Worm (Caenorhabditis elegans): Measurements from ENCODE around the gene ZC196.5.

Gene ZC196.5

ce11 chrV:8736369-8736768 is 7.2 kb downstream of the ZC196.5 start, which contains the start of gene ZC196.3:
ZC196.3 (plus strand) TSS chrV:8736669.
- TF ChIP-seq dve-1 (tag; optimal IDR thresholded peaks at IDR 0.05) (no peak), npax-4 (tag; optimal IDR thresholded peaks at IDR 0.05) (no peak), sdc-2 (tag; optimal IDR thresholded peaks at IDR 0.05) (no peak), syd-9 (tag; optimal IDR thresholded peaks at IDR 0.05) (no peak), ceh-22 (tag; optimal IDR thresholded peaks at IDR 0.05) (no peak), hlh-15 (tag; optimal IDR thresholded peaks at IDR 0.05) (no peak), ceh-6 (GFP tag; optimal IDR thresholded peaks at IDR 0.05) (no peak), zip-5 (tag; optimal IDR thresholded peaks at IDR 0.05) (no peak), lim-6 (tag; optimal IDR thresholded peaks at IDR 0.05) (no peak), ceh-18 (tag; optimal IDR thresholded peaks at IDR 0.05) (no peak), hlh-6 (tag; optimal IDR thresholded peaks at IDR 0.05) (no peak), hlh-8 (tag; optimal IDR thresholded peaks at IDR 0.05) (no peak), sox-4 (tag; optimal IDR thresholded peaks at IDR 0.05) (no peak)

DNA sequence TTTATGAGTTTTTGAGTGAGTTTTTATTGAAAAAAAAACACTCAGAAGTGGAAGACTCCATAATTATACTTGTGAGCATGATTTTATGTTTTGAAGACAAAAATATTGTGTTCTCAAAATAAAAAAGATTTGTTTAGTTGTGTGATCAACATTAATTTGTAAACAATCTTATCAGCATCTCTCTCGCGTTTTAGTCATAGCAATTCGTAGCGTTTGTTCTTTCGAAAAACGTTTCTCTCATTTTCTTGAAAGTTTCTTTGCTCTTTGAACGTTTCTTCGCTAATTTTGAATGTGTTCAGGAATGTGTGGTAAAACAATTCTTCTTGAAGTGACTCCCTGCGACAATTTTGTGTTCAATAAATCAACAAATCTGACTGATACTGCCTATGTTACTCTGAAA is 9.9 kb downstream of the ZC196.5 start, which contains the start of gene ZC196.2:
TSS of gene ZC196.2 (plus strand) at position 301 of the 400 bp plus-strand sequence.
- TF ChIP-seq unc-42 (tag; optimal IDR thresholded peaks at IDR 0.05) (no peak), hlh-30 (tag; optimal IDR thresholded peaks at IDR 0.05; ENCODE audit: insufficient read depth) (no peak), pros-1 (tag; optimal IDR thresholded peaks at IDR 0.05) (no peak), ref-2 (tag; optimal IDR thresholded peaks at IDR 0.05) (no peak), sdc-2 (tag; optimal IDR thresholded peaks at IDR 0.05) (no peak)

- TF ChIP-seq ceh-14 (tag; optimal IDR thresholded peaks at IDR 0.05) (no peak), tbx-7 (tag; optimal IDR thresholded peaks at IDR 0.05) (no peak), ceh-24 (tag; optimal IDR thresholded peaks at IDR 0.05) (no peak), unc-55 (GFP tag; optimal IDR thresholded peaks at IDR 0.05) (no peak), hlh-13 (GFP tag; optimal IDR thresholded peaks at IDR 0.05) (no peak), sox-4 (tag; optimal IDR thresholded peaks at IDR 0.05) (no peak), hlh-15 (tag; optimal IDR thresholded peaks at IDR 0.05) (no peak), ceh-48 (tag; optimal IDR thresholded peaks at IDR 0.05) (no peak), ceh-9 (tag; optimal IDR thresholded peaks at IDR 0.05) (no peak), K09A11.1 (tag; optimal IDR thresholded peaks at IDR 0.05; ENCODE audit: insufficient read depth) (no peak), hlh-30 (tag; optimal IDR thresholded peaks at IDR 0.05; ENCODE audit: insufficient read depth) (no peak), gmeb-2 (tag; optimal IDR thresholded peaks at IDR 0.05) (no peak), eyg-1 (tag; optimal IDR thresholded peaks at IDR 0.05) (no peak), ceh-31 (tag; optimal IDR thresholded peaks at IDR 0.05) (no peak), dve-1 (tag; optimal IDR thresholded peaks at IDR 0.05) (no peak), ceh-30 (tag; optimal IDR thresholded peaks at IDR 0.05) (no peak)
These were observed 16.7 kb downstream of the ZC196.5 start, which contains the start of gene B0507.6 for ce11 chrV:8745858-8746257. B0507.6 (plus strand) TSS chrV:8746158.

DNA sequence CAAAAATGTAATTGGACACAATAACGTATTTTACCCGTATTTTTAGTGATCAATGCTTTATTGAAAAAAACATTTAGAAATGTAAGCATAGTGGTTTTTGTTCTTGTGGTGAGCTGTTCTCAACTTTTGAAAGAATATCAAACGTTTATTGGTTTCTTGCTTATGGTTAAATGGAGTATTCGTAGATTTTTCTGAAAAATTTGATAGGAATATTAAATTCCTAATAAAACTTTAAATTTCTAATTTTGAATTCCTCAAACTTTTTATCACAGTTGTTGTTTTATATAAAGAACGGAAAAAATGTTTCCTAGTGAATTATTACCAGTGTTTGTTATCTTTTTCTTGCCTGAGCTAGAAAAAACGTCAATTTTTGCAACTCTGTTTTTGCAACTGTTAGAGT is 24.2 kb downstream of the ZC196.5 start, which contains the start of gene B0507.5:
TSS of gene B0507.5 (plus strand) at position 301 of the 400 bp plus-strand sequence.
- no peak for TF ChIP-seq ceh-14 (tag; optimal IDR thresholded peaks at IDR 0.05)
- no peak for TF ChIP-seq dve-1 (tag; optimal IDR thresholded peaks at IDR 0.05)
- TF ChIP-seq fax-1 (tag; optimal IDR thresholded peaks at IDR 0.05): no peak
- no peak for TF ChIP-seq hlh-15 (tag; optimal IDR thresholded peaks at IDR 0.05)
- no peak for TF ChIP-seq ets-4 (tag; optimal IDR thresholded peaks at IDR 0.05)
- TF ChIP-seq ztf-16 (tag; optimal IDR thresholded peaks at IDR 0.05): no peak
- no peak for TF ChIP-seq ceh-45 (GFP tag; IDR thresholded peaks at IDR 0.05)
- no peak for TF ChIP-seq nhr-232 (tag; optimal IDR thresholded peaks at IDR 0.05)
- TF ChIP-seq fkh-10 (GFP tag; optimal IDR thresholded peaks at IDR 0.05): no peak
- TF ChIP-seq ceh-48 (tag; optimal IDR thresholded peaks at IDR 0.05): no peak
- TF ChIP-seq rnt-1 (tag; optimal IDR thresholded peaks at IDR 0.05): no peak
- no peak for TF ChIP-seq hlh-30 (tag; optimal IDR thresholded peaks at IDR 0.05; ENCODE audit: insufficient read depth)
